Worm (Caenorhabditis elegans) whole organism, L1 larva: ENCODE data around the gene rars-1.

Experiments
- C04F5.9 ChIP-seq: sonication (generic microtip); optimal IDR thresholded peaks from 2 replicates; lab custom pipeline; 2016; ENCODE audit warnings: missing genetic modification characterization, missing compliant biosample characterization
- Y116A8C.19 ChIP-seq: sonication (generic microtip); optimal IDR thresholded peaks from 2 replicates; lab custom pipeline; 2016; ENCODE audit warnings: missing compliant biosample characterization, missing genetic modification characterization, borderline replicate concordance
- alr-1 ChIP-seq: fragments of 200-800 bp; sonication (Bioruptor generic); optimal IDR thresholded peaks from 2 replicates; lab custom pipeline; 2018; ENCODE audit warnings: borderline replicate concordance, mild to moderate bottlenecking, missing genetic modification characterization, missing compliant biosample characterization
- aly-2 ChIP-seq: fragments of 150-350 bp; optimal IDR thresholded peaks from 2 replicates; lab custom pipeline; 2014; ENCODE audit warnings: missing biosample characterization, missing genetic modification characterization
- blmp-1 ChIP-seq: fragments of 150-350 bp; optimal IDR thresholded peaks from 2 replicates; lab custom pipeline; 2014; ENCODE audit warnings: missing biosample characterization, missing genetic modification characterization
- ceh-63 ChIP-seq: fragments of 200-800 bp; sonication (Bioruptor generic); optimal IDR thresholded peaks from 2 replicates; lab custom pipeline; 2018; ENCODE audit warnings: mild to moderate bottlenecking, missing genetic modification characterization, missing compliant biosample characterization
- ceh-82 ChIP-seq, 3 experiments: fragments of 150-350 bp in 1 of 3; sonication (generic microtip) in 2 of 3; optimal IDR thresholded peaks; 2 replicates each; lab custom pipeline; 2014 to 2017; ENCODE audit warnings: missing biosample characterization in 3 of 3, missing genetic modification characterization in 3 of 3
- ceh-88 ChIP-seq: fragments of 200-800 bp; sonication (Bioruptor generic); IDR thresholded peaks from 2 replicates; pipeline ENCODE4 v1.3.6; 2022; ENCODE audit warnings: missing genetic modification characterization, missing compliant biosample characterization
- egl-13 ChIP-seq: sonication (generic microtip); optimal IDR thresholded peaks from 2 replicates; lab custom pipeline; 2016; ENCODE audit warnings: missing genotype, missing genetic modification reagents, missing genetic modification characterization, missing compliant biosample characterization
- elt-2 ChIP-seq: sonication (generic microtip); optimal IDR thresholded peaks from 2 replicates; lab custom pipeline; 2016; ENCODE audit warnings: missing genetic modification characterization, mild to moderate bottlenecking, inconsistent platforms, missing compliant biosample characterization, missing genetic modification reagents
- ets-5 ChIP-seq: fragments of 200-800 bp; sonication (Bioruptor generic); IDR thresholded peaks from 2 replicates; pipeline ENCODE4 v1.3.6; 2022; ENCODE audit warnings: missing genetic modification characterization, missing compliant biosample characterization
- fos-1 ChIP-seq: fragments of 150-350 bp; optimal IDR thresholded peaks from 2 replicates; lab custom pipeline; 2014; ENCODE audit warnings: missing biosample characterization, missing genetic modification characterization
- grh-1 ChIP-seq: fragments of 200-800 bp; sonication (Bioruptor generic); IDR thresholded peaks from 2 replicates; pipeline ENCODE4 v1.3.6; 2022; ENCODE audit warnings: missing genetic modification reagents, missing genetic modification characterization, missing compliant biosample characterization
- hlh-17 ChIP-seq: fragments of 200-800 bp; sonication (Bioruptor generic); optimal IDR thresholded peaks from 2 replicates; lab custom pipeline; 2018; ENCODE audit warnings: missing genetic modification characterization, mild to moderate bottlenecking, missing compliant biosample characterization, moderate library complexity, borderline replicate concordance
- isw-1 ChIP-seq: fragments of 200-800 bp; sonication (Bioruptor generic); IDR thresholded peaks from 2 replicates; pipeline ENCODE4 v1.3.6; 2022; ENCODE audit warnings: missing genetic modification characterization, missing compliant biosample characterization
- lin-13 ChIP-seq: fragments of 150-350 bp; optimal IDR thresholded peaks from 2 replicates; lab custom pipeline; 2014; ENCODE audit warnings: missing biosample characterization, missing genetic modification reagents, missing genetic modification characterization
- lin-14 ChIP-seq: fragments of 200-800 bp; sonication (Bioruptor generic); optimal IDR thresholded peaks from 2 replicates; lab custom pipeline; 2018; ENCODE audit warnings: mild to moderate bottlenecking, missing genetic modification characterization, moderate library complexity, missing compliant biosample characterization
- lin-15B ChIP-seq: fragments of 150-350 bp; sonication (generic microtip); optimal IDR thresholded peaks from 3 replicates; lab custom pipeline; 2014; ENCODE audit warnings: missing biosample characterization, missing genetic modification characterization
- lin-35 ChIP-seq, 2 experiments: fragments of 150-350 bp; optimal IDR thresholded peaks; 2 replicates each; lab custom pipeline; 2014; ENCODE audit warnings: missing biosample characterization in 2 of 2, missing genetic modification characterization in 2 of 2, missing genetic modification reagents in 2 of 2
- mab-9 ChIP-seq: fragments of 200-800 bp; sonication (Bioruptor generic); IDR thresholded peaks from 2 replicates; pipeline ENCODE4 v1.3.6; 2022; ENCODE audit warnings: missing genetic modification reagents, missing genetic modification characterization, missing compliant biosample characterization
- mep-1 ChIP-seq: fragments of 150-350 bp; optimal IDR thresholded peaks from 2 replicates; lab custom pipeline; 2014; ENCODE audit warnings: missing biosample characterization, missing genetic modification characterization
- nhr-11 ChIP-seq: fragments of 150-350 bp; optimal IDR thresholded peaks from 2 replicates; lab custom pipeline; 2014; ENCODE audit warnings: missing biosample characterization, missing genetic modification characterization
- nhr-12 ChIP-seq: sonication (generic microtip); optimal IDR thresholded peaks from 2 replicates; lab custom pipeline; 2017; ENCODE audit warnings: missing biosample characterization, missing genetic modification characterization
- nhr-28 ChIP-seq: fragments of 150-350 bp; optimal IDR thresholded peaks from 2 replicates; lab custom pipeline; 2014; ENCODE audit warnings: missing biosample characterization, missing genetic modification characterization
- nhr-47 ChIP-seq: sonication (generic microtip); optimal IDR thresholded peaks from 2 replicates; lab custom pipeline; 2016; ENCODE audit warnings: mild to moderate bottlenecking, missing genetic modification characterization, moderate library complexity, missing compliant biosample characterization
- nhr-71 ChIP-seq: sonication (generic microtip); optimal IDR thresholded peaks from 2 replicates; lab custom pipeline; 2016; ENCODE audit warnings: mild to moderate bottlenecking, missing genetic modification characterization, moderate library complexity, missing compliant biosample characterization
- nhr-84 ChIP-seq: sonication (generic microtip); optimal IDR thresholded peaks from 2 replicates; lab custom pipeline; 2017; ENCODE audit warnings: missing biosample characterization, missing genetic modification characterization
- pag-3 ChIP-seq: sonication (generic microtip); optimal IDR thresholded peaks from 2 replicates; lab custom pipeline; 2017; ENCODE audit warnings: missing genetic modification characterization, mild to moderate bottlenecking, missing compliant biosample characterization, antibody characterized with exemption, borderline replicate concordance; ENCODE audit not compliant: insufficient read depth
- rnt-1 ChIP-seq: sonication (generic microtip); optimal IDR thresholded peaks from 2 replicates; lab custom pipeline; 2016; ENCODE audit warnings: mild to moderate bottlenecking, missing genetic modification characterization, moderate library complexity, missing compliant biosample characterization
- skn-1 ChIP-seq: fragments of 150-350 bp; optimal IDR thresholded peaks from 2 replicates; lab custom pipeline; 2014; ENCODE audit warnings: missing biosample characterization, missing genetic modification characterization
- sup-37 ChIP-seq: fragments of 200-800 bp; sonication (Bioruptor generic); optimal IDR thresholded peaks from 2 replicates; lab custom pipeline; 2018; ENCODE audit warnings: mild to moderate bottlenecking, missing genetic modification characterization, missing compliant biosample characterization
- swsn-7 ChIP-seq: sonication (generic microtip); optimal IDR thresholded peaks from 2 replicates; lab custom pipeline; 2016; ENCODE audit warnings: missing genetic modification characterization, missing compliant biosample characterization
- tbx-2 ChIP-seq: sonication (generic microtip); optimal IDR thresholded peaks from 2 replicates; lab custom pipeline; 2016; ENCODE audit warnings: missing genetic modification characterization, missing compliant biosample characterization
- tlp-1 ChIP-seq: fragments of 150-350 bp; optimal IDR thresholded peaks from 2 replicates; lab custom pipeline; 2014; ENCODE audit warnings: missing biosample characterization, missing genetic modification characterization
- unc-30 ChIP-seq: sonication (generic microtip); optimal IDR thresholded peaks from 2 replicates; lab custom pipeline; 2017; ENCODE audit warnings: missing biosample characterization, missing genetic modification characterization
- unc-86 ChIP-seq: sonication (generic microtip); optimal IDR thresholded peaks from 2 replicates; lab custom pipeline; 2016; ENCODE audit warnings: missing genetic modification characterization, missing compliant biosample characterization
- unc-98 ChIP-seq: fragments of 200-800 bp; sonication (Bioruptor generic); IDR thresholded peaks from 2 replicates; pipeline ENCODE4 v1.3.6; 2022; ENCODE audit warnings: missing genetic modification characterization, missing compliant biosample characterization
- vab-15 ChIP-seq: sonication (generic microtip); optimal IDR thresholded peaks from 2 replicates; lab custom pipeline; 2017; ENCODE audit warnings: missing genotype, mild to moderate bottlenecking, missing genetic modification characterization, missing compliant biosample characterization
- xbp-1 ChIP-seq: sonication (generic microtip); optimal IDR thresholded peaks from 2 replicates; lab custom pipeline; 2016; ENCODE audit warnings: missing genetic modification characterization, missing compliant biosample characterization
- ztf-11 ChIP-seq, 2 experiments: sonication (generic microtip); optimal IDR thresholded peaks; 2 replicates each; lab custom pipeline; 2016 to 2017; ENCODE audit warnings: missing genetic modification characterization in 2 of 2, missing biosample characterization in 1 of 2, missing compliant biosample characterization in 1 of 2
- ztf-4 ChIP-seq: fragments of 150-350 bp; optimal IDR thresholded peaks from 2 replicates; lab custom pipeline; 2014; ENCODE audit warnings: missing biosample characterization, missing genetic modification characterization

rars-1 gene

ce11 chrIII:4948631-4949030 lies 31.7 kb upstream of the rars-1 start:
- TF ChIP-seq nhr-12 (tag; lab: Kevin White, UChicago): no peak
- no peak for TF ChIP-seq egl-13 (tag; lab: Kevin White, UChicago)
- TF ChIP-seq lin-14: no peak
- TF ChIP-seq blmp-1 (tag; lab: Kevin White, UChicago): peak; percentile 12
- no peak for TF ChIP-seq lin-35 (GFP tag; optimal IDR thresholded peaks at IDR 0.05; lab: Kevin White, UChicago)
- TF ChIP-seq grh-1 (GFP tag; lab: Robert Waterston, UW): no peak
- no peak for TF ChIP-seq nhr-47 (tag; lab: Kevin White, UChicago)
- TF ChIP-seq ceh-63 (GFP tag; lab: Kevin White, UChicago): no peak

DNA sequence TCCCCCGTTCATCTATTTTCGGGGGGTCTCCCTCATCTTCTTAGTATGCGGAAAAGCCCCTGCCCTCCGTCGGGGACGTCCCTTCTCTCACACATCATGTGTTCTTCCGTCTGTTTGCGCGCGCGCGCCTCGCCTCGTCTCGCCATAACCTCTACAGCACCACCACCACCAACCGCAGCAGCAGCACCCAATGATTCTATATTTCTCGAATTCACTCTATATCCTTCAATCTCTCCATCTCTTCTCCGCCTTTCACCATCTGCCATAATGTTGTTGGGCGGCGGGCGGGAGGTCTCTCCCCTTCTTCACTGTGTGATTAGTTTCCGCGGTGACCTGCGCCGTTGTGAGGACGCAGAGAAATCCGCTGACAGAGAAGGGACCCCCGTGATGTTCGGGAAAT lies 30.4 kb upstream of the rars-1 start:
- no peak for TF ChIP-seq ztf-4 (tag; lab: Kevin White, UChicago)
- TF ChIP-seq ceh-82 (tag; optimal IDR thresholded peaks at IDR 0.05; lab: Kevin White, UChicago): peak in 1 of 3 experiments; percentile 0
- TF ChIP-seq lin-15B: no peak
- TF ChIP-seq Y116A8C.19 (tag; lab: Kevin White, UChicago): no peak
- TF ChIP-seq nhr-84 (tag; lab: Kevin White, UChicago): no peak
- TF ChIP-seq rnt-1 (tag; lab: Kevin White, UChicago): no peak
- no peak for TF ChIP-seq unc-98 (GFP tag; lab: Robert Waterston, UW)
- no peak for TF ChIP-seq egl-13 (tag; lab: Kevin White, UChicago)
- no peak for TF ChIP-seq ceh-88
- TF ChIP-seq pag-3 (tag; lab: Kevin White, UChicago): no peak
- no peak for TF ChIP-seq vab-15 (tag; lab: Kevin White, UChicago)
- TF ChIP-seq nhr-71 (tag; lab: Kevin White, UChicago): peak; percentile 0
- TF ChIP-seq ztf-11 (tag; optimal IDR thresholded peaks at IDR 0.05; lab: Kevin White, UChicago): no peak
- TF ChIP-seq sup-37 (GFP tag; lab: Kevin White, UChicago): no peak
- no peak for TF ChIP-seq nhr-11 (tag; lab: Kevin White, UChicago)
- TF ChIP-seq aly-2 (tag; lab: Kevin White, UChicago): no peak
- TF ChIP-seq skn-1 (tag; lab: Kevin White, UChicago): no peak
- TF ChIP-seq grh-1 (GFP tag; lab: Robert Waterston, UW): no peak
- TF ChIP-seq mab-9 (GFP tag; lab: Robert Waterston, UW): no peak
- no peak for TF ChIP-seq swsn-7
- TF ChIP-seq tlp-1 (tag; lab: Kevin White, UChicago): no peak
- TF ChIP-seq unc-30: no peak
- no peak for TF ChIP-seq hlh-17 (GFP tag; lab: Kevin White, UChicago)
- no peak for TF ChIP-seq xbp-1 (tag; lab: Kevin White, UChicago)
- 0 out of 2 replicates have a peak, but pooled peaks have one; percentile 10 for TF ChIP-seq isw-1 (GFP tag; lab: Robert Waterston, UW)
- TF ChIP-seq elt-2 (tag; lab: Kevin White, UChicago): no peak
- no peak for TF ChIP-seq ets-5 (GFP tag; lab: Robert Waterston, UW)
- no peak for TF ChIP-seq C04F5.9 (tag; lab: Kevin White, UChicago)
- no peak for TF ChIP-seq fos-1 (tag; lab: Kevin White, UChicago)
- TF ChIP-seq alr-1 (tag; lab: Kevin White, UChicago): no peak
- TF ChIP-seq unc-86 (tag; lab: Kevin White, UChicago): peak; percentile 7
- TF ChIP-seq tbx-2 (tag; lab: Kevin White, UChicago): no peak
- TF ChIP-seq lin-14: peak; percentile 4
- peak; percentile 2 for TF ChIP-seq mep-1
- no peak for TF ChIP-seq lin-13 (GFP tag; lab: Kevin White, UChicago)
- TF ChIP-seq nhr-28 (tag; lab: Kevin White, UChicago): no peak
- no peak for TF ChIP-seq blmp-1 (tag; lab: Kevin White, UChicago)
- no peak for TF ChIP-seq nhr-12 (tag; lab: Kevin White, UChicago)
